Worm (Caenorhabditis elegans) whole organism, early embryonic: ENCODE data around the gene mab-10.

Source experiments
- aly-1 ChIP-seq: sonication (generic microtip); optimal IDR thresholded peaks from 2 replicates; lab custom pipeline; 2016; ENCODE audit warnings: missing genetic modification characterization, missing compliant biosample characterization
- ama-1 ChIP-seq: fragments of 150-350 bp; optimal IDR thresholded peaks from 2 replicates; lab custom pipeline; 2014
- flt-1 ChIP-seq: fragments of 200-800 bp; sonication (Bioruptor generic); IDR thresholded peaks from 2 replicates; pipeline ENCODE4 v1.3.6; 2022; ENCODE audit warnings: missing genetic modification characterization, missing compliant biosample characterization
- hnd-1 ChIP-seq: sonication (generic microtip); optimal IDR thresholded peaks from 2 replicates; lab custom pipeline; 2016; ENCODE audit warnings: missing genetic modification characterization, missing compliant biosample characterization
- pes-1 ChIP-seq: fragments of 200-800 bp; sonication (Bioruptor generic); IDR thresholded peaks from 2 replicates; pipeline ENCODE4 v1.3.6; 2022; ENCODE audit warnings: missing genetic modification reagents, missing genetic modification characterization, missing compliant biosample characterization
- scrt-1 ChIP-seq: fragments of 200-800 bp; sonication (Bioruptor generic); IDR thresholded peaks from 2 replicates; pipeline ENCODE4 v1.3.6; 2022; ENCODE audit warnings: missing genetic modification characterization, missing compliant biosample characterization

ce11 chrII:10542654-10543456 lies 15.0 kb downstream of the mab-10 start:
- peak; percentile 74 for TF ChIP-seq ama-1 (lab: Kevin White, UChicago)
- TF ChIP-seq aly-1: no peak
- TF ChIP-seq scrt-1 (GFP tag; lab: Robert Waterston, UW): no peak
- no peak for TF ChIP-seq flt-1 (GFP tag; lab: Robert Waterston, UW)
- 0 out of 2 replicates have a peak, but pooled peaks have one; percentile 7 for TF ChIP-seq pes-1
- TF ChIP-seq hnd-1 (tag; lab: Kevin White, UChicago): no peak
